Worm (Caenorhabditis elegans) whole organism, mixed stage, embryonic: Measurements from ENCODE around the gene Y2H9A.4.
"Not testable (repeated sequence)": the region's sequence is repeated elsewhere in the genome, so short reads cannot be mapped to it uniquely, and the experiment has no call there.

Experiments
- blmp-1 ChIP-seq: fragments of 150-350 bp; optimal IDR thresholded peaks from 2 replicates; lab custom pipeline; 2014; ENCODE audit warnings: missing biosample characterization, missing genetic modification characterization
- ceh-39 ChIP-seq: fragments of 150-350 bp; optimal IDR thresholded peaks from 2 replicates; lab custom pipeline; 2014; ENCODE audit warnings: missing biosample characterization, missing genetic modification characterization
- ceh-43 ChIP-seq: fragments of 200-800 bp; sonication (Bioruptor generic); optimal IDR thresholded peaks from 2 replicates; lab custom pipeline; 2018; ENCODE audit warnings: mild to moderate bottlenecking, missing genetic modification characterization, moderate library complexity, missing compliant biosample characterization
- ceh-83 ChIP-seq: fragments of 200-800 bp; sonication (Bioruptor generic); optimal IDR thresholded peaks from 2 replicates; lab custom pipeline; 2018; ENCODE audit warnings: mild to moderate bottlenecking, missing genetic modification characterization, missing compliant biosample characterization
- ces-1 ChIP-seq: fragments of 150-350 bp; optimal IDR thresholded peaks from 2 replicates; lab custom pipeline; 2014; ENCODE audit warnings: missing biosample characterization, missing genetic modification reagents, missing genetic modification characterization
- cnd-1 ChIP-seq: fragments of 200-800 bp; sonication (Bioruptor generic); optimal IDR thresholded peaks from 2 replicates; lab custom pipeline; 2018; ENCODE audit warnings: mild to moderate bottlenecking, missing genetic modification characterization, missing compliant biosample characterization
- drap-1 ChIP-seq: fragments of 200-800 bp; sonication (Bioruptor generic); optimal IDR thresholded peaks from 3 replicates; lab custom pipeline; 2018; ENCODE audit warnings: mild to moderate bottlenecking, missing genetic modification characterization, missing compliant biosample characterization
- elt-1 ChIP-seq: sonication (generic microtip); optimal IDR thresholded peaks from 2 replicates; lab custom pipeline; 2017; ENCODE audit warnings: missing genetic modification characterization, mild to moderate bottlenecking, missing compliant biosample characterization, antibody characterized with exemption, moderate library complexity, borderline replicate concordance; ENCODE audit not compliant: insufficient read depth
- elt-3 ChIP-seq: fragments of 150-350 bp; optimal IDR thresholded peaks from 2 replicates; lab custom pipeline; 2014; ENCODE audit warnings: missing biosample characterization, missing genetic modification characterization
- flh-1 ChIP-seq: fragments of 200-800 bp; sonication (Bioruptor generic); optimal IDR thresholded peaks from 2 replicates; lab custom pipeline; 2018; ENCODE audit warnings: mild to moderate bottlenecking, missing genetic modification characterization, moderate library complexity, missing compliant biosample characterization
- ham-2 ChIP-seq: fragments of 200-800 bp; sonication (Bioruptor generic); optimal IDR thresholded peaks from 2 replicates; lab custom pipeline; 2018; ENCODE audit warnings: mild to moderate bottlenecking, missing genetic modification characterization, missing compliant biosample characterization
- hlh-1 ChIP-seq: fragments of 150-350 bp; optimal IDR thresholded peaks from 2 replicates; lab custom pipeline; 2014; ENCODE audit warnings: missing biosample characterization, missing genetic modification reagents, missing genetic modification characterization
- lin-13 ChIP-seq: fragments of 150-350 bp; optimal IDR thresholded peaks from 2 replicates; lab custom pipeline; 2014; ENCODE audit warnings: missing biosample characterization, missing genetic modification characterization
- lin-32 ChIP-seq: fragments of 200-800 bp; sonication (Bioruptor generic); optimal IDR thresholded peaks from 2 replicates; lab custom pipeline; 2018; ENCODE audit warnings: mild to moderate bottlenecking, missing genetic modification characterization, missing compliant biosample characterization
- lsy-2 ChIP-seq: fragments of 150-350 bp; optimal IDR thresholded peaks from 2 replicates; lab custom pipeline; 2014; ENCODE audit warnings: missing biosample characterization, missing genetic modification characterization
- mab-5 ChIP-seq: fragments of 150-350 bp; optimal IDR thresholded peaks from 2 replicates; lab custom pipeline; 2014; ENCODE audit warnings: missing biosample characterization, missing genetic modification characterization
- mep-1 ChIP-seq: fragments of 150-350 bp; optimal IDR thresholded peaks from 2 replicates; lab custom pipeline; 2017; ENCODE audit warnings: missing biosample characterization, missing genetic modification reagents, missing genetic modification characterization, inconsistent platforms
- nhr-12 ChIP-seq: fragments of 150-350 bp; optimal IDR thresholded peaks from 2 replicates; lab custom pipeline; 2014; ENCODE audit warnings: missing biosample characterization, missing genetic modification characterization
- nhr-2 ChIP-seq: fragments of 150-350 bp; optimal IDR thresholded peaks from 2 replicates; lab custom pipeline; 2014; ENCODE audit warnings: missing biosample characterization, missing genetic modification characterization
- nhr-237 ChIP-seq: fragments of 150-350 bp; optimal IDR thresholded peaks from 2 replicates; lab custom pipeline; 2014; ENCODE audit warnings: missing biosample characterization, missing genetic modification characterization
- nhr-76 ChIP-seq: sonication (generic microtip); optimal IDR thresholded peaks from 2 replicates; lab custom pipeline; 2017; ENCODE audit warnings: missing biosample characterization, missing genetic modification characterization
- pha-4 ChIP-seq: fragments of 150-350 bp; optimal IDR thresholded peaks from 2 replicates; lab custom pipeline; 2018; ENCODE audit warnings: missing biosample characterization, missing genetic modification reagents, missing genetic modification characterization
- snpc-4 ChIP-seq: fragments of 150-350 bp; optimal IDR thresholded peaks from 2 replicates; lab custom pipeline; 2014; ENCODE audit warnings: missing biosample characterization, missing genetic modification characterization
- sptf-1 ChIP-seq: sonication (generic microtip); optimal IDR thresholded peaks from 2 replicates; lab custom pipeline; 2017; ENCODE audit warnings: mild to moderate bottlenecking, missing genetic modification characterization, moderate library complexity, missing compliant biosample characterization
- tbx-8 ChIP-seq: fragments of 200-800 bp; sonication (Bioruptor generic); optimal IDR thresholded peaks from 2 replicates; lab custom pipeline; 2018; ENCODE audit warnings: mild to moderate bottlenecking, missing genetic modification characterization, moderate library complexity, missing compliant biosample characterization
- unc-120 ChIP-seq: sonication (generic microtip); optimal IDR thresholded peaks from 2 replicates; lab custom pipeline; 2017; ENCODE audit warnings: missing genetic modification characterization, missing compliant biosample characterization; ENCODE audit not compliant: poor library complexity, severe bottlenecking
- unc-62 ChIP-seq: fragments of 150-350 bp; optimal IDR thresholded peaks from 2 replicates; lab custom pipeline; 2014; ENCODE audit warnings: missing biosample characterization, missing genetic modification reagents, missing genetic modification characterization
- ztf-11 ChIP-seq: fragments of 150-350 bp; optimal IDR thresholded peaks from 2 replicates; lab custom pipeline; 2014; ENCODE audit warnings: missing biosample characterization, missing genetic modification characterization

The Y2H9A.4 gene

DNA sequence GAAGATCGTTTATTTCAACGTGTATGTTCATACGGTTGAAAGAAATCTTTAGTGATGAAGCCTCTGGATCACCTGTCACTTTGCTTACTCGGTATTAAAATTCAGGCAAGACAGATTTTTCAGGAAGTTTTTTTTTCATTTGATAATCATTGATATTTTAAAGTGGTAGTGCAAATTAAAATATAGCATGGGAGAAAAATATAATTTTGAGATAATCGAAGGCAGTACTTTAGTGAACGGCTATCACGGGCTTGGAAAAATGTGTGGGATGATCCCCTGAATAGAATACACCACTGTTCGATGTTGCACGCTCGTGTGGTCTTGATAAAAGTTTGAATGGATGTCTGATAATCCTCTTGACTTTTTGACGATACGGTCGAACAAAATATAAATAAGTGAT lies 18.3 kb upstream of the Y2H9A.4 start:
- no peak for TF ChIP-seq drap-1 (GFP tag; lab: Kevin White, UChicago)
- TF ChIP-seq hlh-1 (tag; lab: Kevin White, UChicago): no peak
- no peak for TF ChIP-seq elt-3

DNA sequence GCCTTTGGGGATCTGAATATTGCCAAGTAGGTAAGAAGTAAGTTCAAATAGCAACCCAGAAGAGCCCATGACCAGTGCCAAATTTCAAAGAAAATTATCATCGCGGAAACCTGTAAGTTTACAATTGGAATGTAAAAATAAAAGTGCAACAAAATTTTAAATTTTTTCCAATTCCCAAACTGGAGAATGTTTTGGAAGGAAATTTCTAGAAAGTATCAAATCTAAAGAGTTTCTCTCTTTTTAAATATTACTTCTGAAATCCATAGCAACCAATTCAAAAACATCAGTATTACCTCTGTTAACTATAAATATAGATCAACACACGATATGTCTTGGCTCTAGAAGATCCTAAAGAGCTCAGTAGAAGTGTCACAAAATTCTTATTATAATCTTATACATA lies 17.0 kb upstream of the Y2H9A.4 start, which contains the start of gene srd-19:
Gene srd-19 (minus strand): TSS at position 101 of the 400 bp plus-strand sequence.
- TF ChIP-seq ceh-39 (tag; lab: Kevin White, UChicago) (no peak), nhr-2 (tag; lab: Kevin White, UChicago) (no peak), elt-3 (no peak), ceh-43 (no peak)

DNA sequence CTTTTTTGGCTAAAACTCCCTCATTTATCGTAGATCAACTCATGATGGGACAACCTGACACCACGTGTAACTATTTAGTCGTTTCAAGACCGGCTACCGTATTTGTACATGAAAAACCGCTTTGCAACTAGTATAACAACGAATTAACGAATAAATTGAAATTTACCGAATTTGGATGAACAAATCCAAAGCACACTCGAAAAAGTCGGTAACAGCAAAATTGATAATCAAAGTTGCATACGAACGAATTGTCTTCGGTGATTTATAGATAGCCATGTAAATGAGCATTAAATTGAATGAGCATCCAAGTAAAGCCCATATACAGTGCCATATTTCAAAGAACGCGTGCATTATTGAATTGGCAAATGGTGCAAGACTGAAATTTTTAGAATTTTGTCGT lies 13.3 kb upstream of the Y2H9A.4 start, which contains the start of gene srd-17:
Gene srd-17 (minus strand): TSS at position 351 of the 400 bp plus-strand sequence.
- no peak for TF ChIP-seq unc-62 (GFP tag; lab: Kevin White, UChicago)
- peak; percentile 37 for TF ChIP-seq nhr-12 (tag; lab: Kevin White, UChicago)
- TF ChIP-seq, all 35 proteins: peak for 1

DNA sequence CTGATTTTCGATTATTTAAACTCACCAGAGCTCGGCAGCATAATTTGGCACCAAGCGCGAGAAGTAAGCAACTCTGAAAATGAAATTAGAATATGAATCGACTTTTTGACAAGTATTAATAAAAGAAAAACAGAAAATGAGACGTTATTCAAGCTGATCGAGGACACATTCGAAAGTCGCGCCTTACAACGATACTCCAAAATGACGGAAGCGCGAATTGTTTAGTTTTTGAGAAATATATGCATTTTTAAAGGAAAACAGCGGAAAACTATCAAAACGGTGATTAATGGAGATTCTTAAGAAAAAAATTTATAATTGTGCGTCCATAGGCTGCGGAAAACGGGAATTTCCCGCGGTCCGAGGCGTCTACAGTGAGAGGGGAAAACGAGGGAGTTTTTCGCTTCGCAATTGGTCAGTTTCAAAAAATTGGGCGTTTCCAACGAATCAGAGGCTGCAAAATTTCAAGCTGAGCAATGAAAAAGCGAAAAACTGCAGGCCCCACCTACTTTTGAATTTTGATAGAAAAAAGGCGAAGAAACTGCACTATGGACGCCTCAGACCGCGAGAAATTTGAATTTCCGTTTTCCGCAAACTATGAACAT lies 8.1 kb upstream of the Y2H9A.4 start, which contains the start of gene mes-4:
Gene mes-4 (minus strand): TSS at position 73 of the 602 bp plus-strand sequence.
- TF ChIP-seq tbx-8 (GFP tag; lab: Kevin White, UChicago): no peak
- TF ChIP-seq nhr-2 (tag; lab: Kevin White, UChicago): no peak
- no peak for TF ChIP-seq unc-62 (GFP tag; lab: Kevin White, UChicago)
- TF ChIP-seq nhr-12 (tag; lab: Kevin White, UChicago): no peak
- no peak for TF ChIP-seq ces-1 (GFP tag; lab: Kevin White, UChicago)
- TF ChIP-seq blmp-1: no peak
- no peak for TF ChIP-seq mep-1
- no peak for TF ChIP-seq ceh-83 (GFP tag; lab: Kevin White, UChicago)
- TF ChIP-seq nhr-76: no peak
- TF ChIP-seq sptf-1 (tag; lab: Kevin White, UChicago): no peak
- no peak for TF ChIP-seq elt-1
- TF ChIP-seq ceh-39 (tag; lab: Kevin White, UChicago): no peak
- TF ChIP-seq nhr-237 (tag; lab: Kevin White, UChicago): no peak
- TF ChIP-seq lin-13 (tag; lab: Kevin White, UChicago): no peak
- TF ChIP-seq flh-1 (GFP tag; lab: Kevin White, UChicago): no peak
- TF ChIP-seq drap-1 (GFP tag; lab: Kevin White, UChicago): no peak
- no peak for TF ChIP-seq snpc-4 (tag; lab: Kevin White, UChicago)
- TF ChIP-seq cnd-1 (tag; lab: Kevin White, UChicago): no peak

DNA sequence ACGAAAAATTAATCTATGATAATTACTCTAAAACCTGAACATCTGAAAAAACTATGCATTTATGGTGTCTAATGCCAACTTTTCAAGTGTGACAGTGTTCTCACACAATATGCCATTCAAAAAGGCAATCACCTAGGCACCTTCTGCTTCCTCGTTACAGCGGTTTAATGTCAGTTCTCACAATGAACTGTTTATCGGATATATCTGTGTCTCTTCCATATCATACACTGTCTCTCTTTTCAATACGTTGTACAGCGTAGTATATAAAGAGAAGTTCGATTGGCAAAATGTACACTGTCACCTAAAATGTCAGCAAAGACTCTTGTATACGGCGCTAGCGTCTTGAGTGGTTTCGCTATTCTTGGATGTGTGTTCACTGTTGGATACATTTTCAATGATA lies 4.0 kb upstream of the Y2H9A.4 start, which contains the start of gene col-162:
Gene col-162 (plus strand): TSS at position 301 of the 400 bp plus-strand sequence.
- no peak for TF ChIP-seq lsy-2 (tag; lab: Kevin White, UChicago)
- no peak for TF ChIP-seq ceh-43
- no peak for TF ChIP-seq snpc-4 (tag; lab: Kevin White, UChicago)
- no peak for TF ChIP-seq unc-120 (tag; lab: Kevin White, UChicago)
- TF ChIP-seq cnd-1 (tag; lab: Kevin White, UChicago): no peak
- TF ChIP-seq ham-2 (GFP tag; lab: Kevin White, UChicago): no peak
- TF ChIP-seq drap-1 (GFP tag; lab: Kevin White, UChicago): no peak

DNA sequence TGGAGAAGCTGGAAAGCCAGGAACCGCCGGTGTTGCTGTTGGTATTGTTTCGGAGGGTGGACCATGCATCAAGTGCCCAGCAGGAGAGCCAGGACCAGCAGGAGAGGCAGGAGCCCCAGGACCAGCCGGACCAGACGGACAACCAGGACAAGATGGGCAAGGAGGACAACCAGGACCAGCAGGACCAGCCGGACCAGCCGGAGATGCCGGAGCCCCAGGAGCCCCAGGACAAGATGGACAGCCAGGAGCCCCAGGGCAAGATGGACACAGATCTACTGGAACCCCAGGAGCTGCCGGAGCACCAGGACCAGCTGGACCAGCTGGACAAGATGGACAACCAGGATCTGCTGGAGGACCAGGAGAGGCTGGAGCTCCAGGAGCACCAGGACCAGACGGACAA lies 2.9 kb upstream of the Y2H9A.4 start:
- TF ChIP-seq nhr-237 (tag; lab: Kevin White, UChicago) (no peak), lin-13 (tag; lab: Kevin White, UChicago) (no peak), ceh-39 (tag; lab: Kevin White, UChicago) (no peak), elt-3 (no peak), elt-1 (no peak), mab-5 (tag; lab: Kevin White, UChicago) (no peak), blmp-1 (no peak), pha-4 (tag; lab: Kevin White, UChicago) (no peak), lin-32 (no peak)

DNA sequence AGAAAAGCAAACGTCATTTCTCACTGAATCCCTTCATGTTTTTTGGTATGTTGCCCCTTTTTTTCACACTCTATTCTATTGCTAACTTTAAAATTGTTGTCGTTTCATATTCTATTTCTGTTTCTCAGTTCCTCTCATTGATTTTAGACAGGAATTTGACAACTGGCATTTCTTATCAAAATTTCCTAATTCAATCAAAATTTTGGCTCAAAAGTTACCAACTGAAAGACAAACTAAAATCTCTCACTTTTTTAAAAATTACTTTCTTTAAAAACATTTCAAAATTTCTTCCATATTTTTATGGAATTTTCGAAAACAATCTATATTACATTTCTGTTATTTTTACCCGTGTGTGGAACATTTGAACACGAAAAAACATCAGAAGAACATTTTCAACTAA lies 2.2 kb upstream of the Y2H9A.4 start, which contains the start of gene Y2H9A.6:
Gene Y2H9A.6 (plus strand): TSS at position 301 of the 400 bp plus-strand sequence.
- not testable (repeated sequence) for TF ChIP-seq flh-1 (GFP tag; lab: Kevin White, UChicago); nhr-237 (tag; lab: Kevin White, UChicago); ztf-11
